Worm (Caenorhabditis elegans) whole organism, mixed stage, embryonic: Measurements from ENCODE around the gene ZC190.8.

ENCODE experiments used
- M03D4.4 ChIP-seq: sonication (generic microtip); optimal IDR thresholded peaks from 2 replicates; lab custom pipeline; 2017; ENCODE audit warnings: mild to moderate bottlenecking, missing genetic modification characterization, missing compliant biosample characterization
- bed-3 ChIP-seq: fragments of 200-800 bp; sonication (Bioruptor generic); optimal IDR thresholded peaks from 3 replicates; lab custom pipeline; 2018; ENCODE audit warnings: mild to moderate bottlenecking, missing genetic modification characterization, moderate library complexity, missing compliant biosample characterization
- ceh-39 ChIP-seq: fragments of 150-350 bp; optimal IDR thresholded peaks from 2 replicates; lab custom pipeline; 2014; ENCODE audit warnings: missing biosample characterization, missing genetic modification characterization
- ceh-43 ChIP-seq: fragments of 200-800 bp; sonication (Bioruptor generic); optimal IDR thresholded peaks from 2 replicates; lab custom pipeline; 2018; ENCODE audit warnings: mild to moderate bottlenecking, missing genetic modification characterization, moderate library complexity, missing compliant biosample characterization
- ceh-83 ChIP-seq: fragments of 200-800 bp; sonication (Bioruptor generic); optimal IDR thresholded peaks from 2 replicates; lab custom pipeline; 2018; ENCODE audit warnings: mild to moderate bottlenecking, missing genetic modification characterization, missing compliant biosample characterization
- cnd-1 ChIP-seq: fragments of 200-800 bp; sonication (Bioruptor generic); optimal IDR thresholded peaks from 2 replicates; lab custom pipeline; 2018; ENCODE audit warnings: mild to moderate bottlenecking, missing genetic modification characterization, missing compliant biosample characterization
- drap-1 ChIP-seq: fragments of 200-800 bp; sonication (Bioruptor generic); optimal IDR thresholded peaks from 3 replicates; lab custom pipeline; 2018; ENCODE audit warnings: mild to moderate bottlenecking, missing genetic modification characterization, missing compliant biosample characterization
- elt-1 ChIP-seq: sonication (generic microtip); optimal IDR thresholded peaks from 2 replicates; lab custom pipeline; 2017; ENCODE audit warnings: missing genetic modification characterization, mild to moderate bottlenecking, missing compliant biosample characterization, antibody characterized with exemption, moderate library complexity, borderline replicate concordance; ENCODE audit not compliant: insufficient read depth
- elt-3 ChIP-seq: fragments of 150-350 bp; optimal IDR thresholded peaks from 2 replicates; lab custom pipeline; 2014; ENCODE audit warnings: missing biosample characterization, missing genetic modification characterization
- flh-1 ChIP-seq: fragments of 200-800 bp; sonication (Bioruptor generic); optimal IDR thresholded peaks from 2 replicates; lab custom pipeline; 2018; ENCODE audit warnings: mild to moderate bottlenecking, missing genetic modification characterization, moderate library complexity, missing compliant biosample characterization
- hlh-1 ChIP-seq: fragments of 150-350 bp; optimal IDR thresholded peaks from 2 replicates; lab custom pipeline; 2014; ENCODE audit warnings: missing biosample characterization, missing genetic modification reagents, missing genetic modification characterization
- lin-13 ChIP-seq: fragments of 150-350 bp; optimal IDR thresholded peaks from 2 replicates; lab custom pipeline; 2014; ENCODE audit warnings: missing biosample characterization, missing genetic modification characterization
- lin-32 ChIP-seq: fragments of 200-800 bp; sonication (Bioruptor generic); optimal IDR thresholded peaks from 2 replicates; lab custom pipeline; 2018; ENCODE audit warnings: mild to moderate bottlenecking, missing genetic modification characterization, missing compliant biosample characterization
- lsy-2 ChIP-seq: fragments of 150-350 bp; optimal IDR thresholded peaks from 2 replicates; lab custom pipeline; 2014; ENCODE audit warnings: missing biosample characterization, missing genetic modification characterization
- mab-5 ChIP-seq: fragments of 150-350 bp; optimal IDR thresholded peaks from 2 replicates; lab custom pipeline; 2014; ENCODE audit warnings: missing biosample characterization, missing genetic modification characterization
- mep-1 ChIP-seq: fragments of 150-350 bp; optimal IDR thresholded peaks from 2 replicates; lab custom pipeline; 2017; ENCODE audit warnings: missing biosample characterization, missing genetic modification reagents, missing genetic modification characterization, inconsistent platforms
- mls-2 ChIP-seq: sonication (generic microtip); optimal IDR thresholded peaks from 2 replicates; lab custom pipeline; 2016; ENCODE audit warnings: mild to moderate bottlenecking, missing genetic modification characterization, moderate library complexity, missing compliant biosample characterization
- nhr-2 ChIP-seq: fragments of 150-350 bp; optimal IDR thresholded peaks from 2 replicates; lab custom pipeline; 2014; ENCODE audit warnings: missing biosample characterization, missing genetic modification characterization
- nhr-237 ChIP-seq: fragments of 150-350 bp; optimal IDR thresholded peaks from 2 replicates; lab custom pipeline; 2014; ENCODE audit warnings: missing biosample characterization, missing genetic modification characterization
- nhr-28 ChIP-seq: fragments of 150-350 bp; optimal IDR thresholded peaks from 2 replicates; lab custom pipeline; 2014; ENCODE audit warnings: missing biosample characterization, missing genetic modification characterization
- nhr-76 ChIP-seq: sonication (generic microtip); optimal IDR thresholded peaks from 2 replicates; lab custom pipeline; 2017; ENCODE audit warnings: missing biosample characterization, missing genetic modification characterization
- sem-2 ChIP-seq: fragments of 200-800 bp; sonication (Bioruptor generic); optimal IDR thresholded peaks from 2 replicates; lab custom pipeline; 2018; ENCODE audit warnings: mild to moderate bottlenecking, missing genetic modification characterization, missing compliant biosample characterization
- snpc-4 ChIP-seq: fragments of 150-350 bp; optimal IDR thresholded peaks from 2 replicates; lab custom pipeline; 2014; ENCODE audit warnings: missing biosample characterization, missing genetic modification characterization
- sptf-1 ChIP-seq: sonication (generic microtip); optimal IDR thresholded peaks from 2 replicates; lab custom pipeline; 2017; ENCODE audit warnings: mild to moderate bottlenecking, missing genetic modification characterization, moderate library complexity, missing compliant biosample characterization
- tbx-8 ChIP-seq: fragments of 200-800 bp; sonication (Bioruptor generic); optimal IDR thresholded peaks from 2 replicates; lab custom pipeline; 2018; ENCODE audit warnings: mild to moderate bottlenecking, missing genetic modification characterization, moderate library complexity, missing compliant biosample characterization
- unc-120 ChIP-seq: sonication (generic microtip); optimal IDR thresholded peaks from 2 replicates; lab custom pipeline; 2017; ENCODE audit warnings: missing genetic modification characterization, missing compliant biosample characterization; ENCODE audit not compliant: poor library complexity, severe bottlenecking
- unc-39 ChIP-seq: fragments of 150-350 bp; optimal IDR thresholded peaks from 2 replicates; lab custom pipeline; 2014; ENCODE audit warnings: missing biosample characterization, missing genetic modification characterization
- unc-62 ChIP-seq: fragments of 150-350 bp; optimal IDR thresholded peaks from 2 replicates; lab custom pipeline; 2014; ENCODE audit warnings: missing biosample characterization, missing genetic modification reagents, missing genetic modification characterization
- zip-8 ChIP-seq: fragments of 150-350 bp; optimal IDR thresholded peaks from 2 replicates; lab custom pipeline; 2014; ENCODE audit warnings: missing biosample characterization, missing genetic modification characterization
- ztf-11 ChIP-seq: fragments of 150-350 bp; optimal IDR thresholded peaks from 2 replicates; lab custom pipeline; 2014; ENCODE audit warnings: missing biosample characterization, missing genetic modification characterization

Gene ZC190.8

ce11 chrV:8687707-8688106, at the start of gene ZC190.8:
TSS of gene ZC190.8 (minus strand) at chrV:8687807.
- TF ChIP-seq lin-32 (GFP tag; lab: Kevin White, UChicago) (no peak), unc-120 (tag; lab: Kevin White, UChicago) (no peak), mls-2 (tag; lab: Kevin White, UChicago) (no peak), elt-3 (no peak), snpc-4 (tag; lab: Kevin White, UChicago) (no peak), nhr-2 (tag; lab: Kevin White, UChicago) (no peak), sem-2 (GFP tag; lab: Kevin White, UChicago) (no peak), cnd-1 (tag; lab: Kevin White, UChicago) (no peak), mab-5 (tag; lab: Kevin White, UChicago) (no peak), zip-8 (no peak), bed-3 (GFP tag; lab: Kevin White, UChicago) (no peak), unc-62 (GFP tag; lab: Kevin White, UChicago) (no peak), sptf-1 (tag; lab: Kevin White, UChicago) (no peak), ceh-39 (tag; lab: Kevin White, UChicago) (no peak)

ce11 chrV:8736369-8736768, 48.8 kb upstream of the ZC190.8 start, which contains the start of gene ZC196.3:
TSS of gene ZC196.3 (plus strand) at chrV:8736669.
- TF ChIP-seq nhr-28 (tag; lab: Kevin White, UChicago) (no peak), lsy-2 (tag; lab: Kevin White, UChicago) (no peak)

ce11 chrV:8732934-8733333, 45.3 kb upstream of the ZC190.8 start, which contains the start of gene ZC196.4:
TSS of gene ZC196.4 (plus strand) at chrV:8733106.
- no peak for TF ChIP-seq lsy-2 (tag; lab: Kevin White, UChicago)
- TF ChIP-seq nhr-76 (tag; lab: Kevin White, UChicago) = no peak
- TF ChIP-seq nhr-237 (tag; lab: Kevin White, UChicago) = no peak
- TF ChIP-seq mep-1 (tag; lab: Kevin White, UChicago) = no peak
- TF ChIP-seq ceh-39 (tag; lab: Kevin White, UChicago) = no peak
- no peak for TF ChIP-seq nhr-2 (tag; lab: Kevin White, UChicago)
- no peak for TF ChIP-seq zip-8
- no peak for TF ChIP-seq nhr-28 (tag; lab: Kevin White, UChicago)
- TF ChIP-seq sptf-1 (tag; lab: Kevin White, UChicago) = no peak
- no peak for TF ChIP-seq cnd-1 (tag; lab: Kevin White, UChicago)
- no peak for TF ChIP-seq mab-5 (tag; lab: Kevin White, UChicago)
- TF ChIP-seq, all 35 proteins: peak for 0

ce11 chrV:8730991-8731390, 43.4 kb upstream of the ZC190.8 start:
- TF ChIP-seq nhr-237 (tag; lab: Kevin White, UChicago) (no peak), ztf-11 (no peak), hlh-1 (tag; lab: Kevin White, UChicago) (no peak), unc-120 (tag; lab: Kevin White, UChicago) (no peak), tbx-8 (GFP tag; lab: Kevin White, UChicago) (no peak), flh-1 (GFP tag; lab: Kevin White, UChicago) (no peak), ceh-83 (no peak), ceh-43 (GFP tag; lab: Kevin White, UChicago) (no peak), elt-1 (tag; lab: Kevin White, UChicago) (no peak), sem-2 (GFP tag; lab: Kevin White, UChicago) (no peak), drap-1 (GFP tag; lab: Kevin White, UChicago) (no peak), zip-8 (no peak), unc-39 (tag; lab: Kevin White, UChicago) (no peak), sptf-1 (tag; lab: Kevin White, UChicago) (no peak), lsy-2 (tag; lab: Kevin White, UChicago) (no peak), cnd-1 (tag; lab: Kevin White, UChicago) (no peak), ceh-39 (tag; lab: Kevin White, UChicago) (no peak), M03D4.4 (no peak), bed-3 (GFP tag; lab: Kevin White, UChicago) (no peak), lin-13 (tag; lab: Kevin White, UChicago) (no peak)

ce11 chrV:8729100-8729499, 41.5 kb upstream of the ZC190.8 start, which contains the start of gene ZC196.5:
TSS of gene ZC196.5 (plus strand) at chrV:8729400.
- no peak for TF ChIP-seq lin-13 (tag; lab: Kevin White, UChicago)
